Fruit fly (Drosophila melanogaster) whole organism, larva: ENCODE results near the gene AnxB11.

Experiments used
- noc ChIP-seq: fragments of 200-800 bp; sonication (Bioruptor generic); optimal IDR thresholded peaks from 3 replicates; lab custom pipeline; 2019; ENCODE audit warnings: missing biosample characterization, mild to moderate bottlenecking, missing genetic modification characterization, moderate library complexity

The AnxB11 gene

dm6 chrX:16421899-16422412 lies at the start of gene AnxB11:
TSS of gene AnxB11 (minus strand) at chrX:16422265.
- no peak for TF ChIP-seq noc (tag; lab: Kevin White, UChicago)

dm6 chrX:16458551-16458950 lies 36.5 kb upstream of the AnxB11 start:
- TF ChIP-seq noc (tag; lab: Kevin White, UChicago) = no peak

DNA sequence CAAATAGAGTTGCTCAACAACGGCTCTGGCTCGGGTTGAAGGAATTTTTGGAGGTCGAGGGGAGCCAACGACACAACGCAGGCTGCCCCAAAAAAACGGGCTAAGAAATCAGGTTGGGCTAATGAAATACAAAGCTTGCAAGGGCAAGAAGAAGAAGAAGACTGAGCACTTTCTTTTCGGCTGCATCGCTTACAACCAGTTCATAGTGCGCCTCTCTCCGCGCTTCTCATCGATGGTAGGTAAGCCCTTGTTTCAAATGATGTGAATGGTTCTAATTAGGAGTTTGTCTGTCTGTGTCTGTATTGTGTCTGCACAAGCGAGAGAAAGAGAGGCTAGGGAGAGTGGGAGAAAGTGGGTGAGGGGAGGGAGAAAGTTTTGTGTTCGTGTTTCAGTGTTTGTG lies 34.5 kb upstream of the AnxB11 start:
- no peak for TF ChIP-seq noc (tag; lab: Kevin White, UChicago)

- TF ChIP-seq noc (tag; lab: Kevin White, UChicago) = no peak
These were observed 27.3 kb upstream of the AnxB11 start for dm6 chrX:16449316-16449715.

- TF ChIP-seq noc (tag; lab: Kevin White, UChicago) = no peak
These were observed 26.5 kb upstream of the AnxB11 start, which contains the start of the genes CG34015 and eIF4H1 for dm6 chrX:16448252-16449191. TSS of gene CG34015 (minus strand) at chrX:16448302. TSS of gene eIF4H1 (plus strand) at chrX:16448665.

DNA sequence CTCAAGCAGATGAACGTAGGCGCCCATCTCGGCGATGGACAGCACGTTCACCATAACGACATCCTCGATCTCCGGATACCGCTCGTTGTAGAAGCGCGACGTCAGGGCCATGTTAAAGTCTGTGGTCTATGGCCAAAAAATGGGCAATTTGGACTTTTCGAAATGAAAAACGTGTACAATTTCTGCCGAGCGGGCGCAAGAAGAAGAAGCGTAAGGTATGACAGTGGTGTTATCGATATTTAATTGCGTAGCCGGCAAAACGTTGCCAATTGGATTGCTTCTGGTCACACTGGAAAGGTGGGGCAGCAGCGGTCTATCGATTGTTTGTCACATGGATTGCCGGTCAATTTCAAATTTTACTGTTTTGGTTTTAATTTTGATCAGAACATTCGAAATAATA lies 24.7 kb upstream of the AnxB11 start, which contains the start of gene eIF2alpha:
TSS of gene eIF2alpha (minus strand) at position 225 of the 400 bp plus-strand sequence.
- TF ChIP-seq noc (tag; lab: Kevin White, UChicago) = no peak

DNA sequence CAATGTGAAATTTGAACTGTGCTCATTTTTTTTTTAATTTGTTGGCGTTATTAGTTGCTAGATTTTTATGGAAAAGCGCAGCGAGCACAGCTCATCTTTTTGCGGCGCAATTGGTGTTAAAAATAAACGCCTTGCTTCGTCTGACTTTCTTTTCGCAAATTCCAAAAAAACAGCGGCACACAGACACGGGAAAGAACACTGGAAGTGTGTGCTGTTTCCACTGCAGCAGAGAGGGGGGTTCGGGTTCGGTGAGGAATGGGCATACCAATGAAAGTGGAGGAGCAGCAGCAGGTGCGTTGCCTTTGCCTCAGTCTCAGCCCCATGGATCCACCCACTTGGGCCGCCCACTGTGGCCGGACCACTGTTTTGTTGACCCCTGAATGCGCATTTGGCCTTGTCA lies 20.3 kb upstream of the AnxB11 start:
- no peak for TF ChIP-seq noc (tag; lab: Kevin White, UChicago)

DNA sequence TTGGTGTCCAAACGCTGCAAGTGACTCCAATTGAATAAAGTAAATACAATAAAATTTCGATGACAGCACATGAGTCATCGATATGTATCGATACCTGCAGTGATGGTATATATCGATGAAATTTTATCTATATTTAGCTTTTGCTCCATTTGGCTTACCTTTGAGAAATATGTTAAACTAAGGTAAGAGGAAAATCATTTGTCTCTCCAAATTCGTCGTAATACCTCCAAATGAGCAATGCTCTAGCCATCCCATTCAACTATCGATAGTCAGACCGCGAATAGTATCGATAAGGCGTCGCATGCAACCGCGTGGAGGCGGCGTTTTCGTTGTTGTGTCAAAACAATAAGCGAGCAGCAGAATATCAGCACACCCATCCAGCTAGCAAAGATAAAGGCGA lies 19.2 kb upstream of the AnxB11 start, which contains the start of the genes Cdc50 and rngo:
TSS of gene Cdc50 (minus strand) at position 52 of the 400 bp plus-strand sequence.
TSS of gene rngo (plus strand) at position 189 of the 400 bp plus-strand sequence.
- TF ChIP-seq noc (tag; lab: Kevin White, UChicago) = peak; percentile 39

DNA sequence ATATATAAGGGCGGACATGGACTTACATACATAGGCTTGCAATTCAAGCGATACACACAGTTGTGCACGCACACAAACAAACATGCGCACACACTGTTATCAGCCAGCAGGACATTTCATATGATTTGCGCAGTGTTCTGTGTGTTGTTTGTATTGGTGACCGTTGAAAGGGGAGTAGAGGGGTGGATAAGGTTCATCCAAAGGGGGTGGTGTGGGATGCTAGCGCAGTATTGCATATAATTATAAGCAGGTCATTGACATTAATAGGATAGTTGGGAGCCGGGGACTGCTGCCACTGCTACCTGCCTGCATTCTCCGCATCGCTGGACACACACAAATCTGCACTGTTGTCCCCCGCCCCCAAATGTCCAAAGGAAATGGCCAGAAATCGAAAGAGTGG lies 6.4 kb upstream of the AnxB11 start:
- TF ChIP-seq noc (tag; lab: Kevin White, UChicago) = no peak

DNA sequence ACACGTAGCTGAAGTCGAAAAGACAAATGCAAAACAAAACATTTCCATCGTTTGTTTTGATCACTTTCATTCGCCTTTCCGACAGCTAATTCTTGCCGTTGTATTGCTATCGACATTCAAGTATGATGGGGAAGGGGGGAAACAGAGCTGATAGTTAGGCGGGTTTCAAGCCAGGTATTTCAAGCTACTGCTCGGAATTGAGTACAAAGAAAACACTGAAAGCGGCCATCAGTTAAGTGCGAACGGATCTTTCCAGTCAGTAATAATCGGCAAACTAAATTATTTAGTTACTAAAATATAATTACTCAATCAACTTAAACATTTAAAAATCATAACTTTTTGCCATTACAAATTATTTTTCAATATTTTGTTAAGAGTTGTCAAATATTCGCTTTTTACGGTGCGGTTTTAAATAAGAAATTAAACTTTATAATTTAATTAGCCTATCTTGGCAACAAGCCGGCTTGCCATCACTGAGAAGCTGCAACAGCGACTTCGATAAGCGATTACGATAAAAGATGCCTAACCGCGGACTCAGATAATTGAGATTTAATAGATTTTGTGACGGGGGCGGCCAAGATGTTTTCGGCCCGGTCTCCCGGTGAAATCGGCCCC lies 5.8 kb upstream of the AnxB11 start:
- no peak for TF ChIP-seq noc (tag; lab: Kevin White, UChicago)

- no peak for TF ChIP-seq noc (tag; lab: Kevin White, UChicago)
These were observed 4.5 kb upstream of the AnxB11 start for dm6 chrX:16426478-16427052.

- TF ChIP-seq noc (tag; lab: Kevin White, UChicago) = no peak
These were observed 3.1 kb upstream of the AnxB11 start for dm6 chrX:16425145-16425544.

DNA sequence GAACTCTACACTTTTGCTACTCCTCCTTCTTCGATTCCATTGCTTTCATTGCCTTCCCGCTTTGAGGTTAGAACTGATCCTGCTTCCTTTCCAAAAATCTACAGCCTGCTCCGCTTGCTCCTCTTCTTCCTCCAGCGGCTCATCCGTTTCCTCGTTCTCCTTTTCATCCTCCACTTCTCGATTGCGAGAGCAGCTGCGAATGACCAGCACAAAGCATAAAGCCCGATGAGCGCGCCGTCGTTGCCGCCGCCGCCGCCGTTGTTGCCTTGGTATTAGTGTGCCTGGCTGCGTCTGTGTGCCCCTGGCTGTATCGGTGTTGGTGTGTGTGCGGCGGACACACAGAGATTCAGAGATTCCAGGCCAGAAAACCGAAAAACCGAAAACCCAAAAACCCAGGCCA lies 2.2 kb upstream of the AnxB11 start:
- TF ChIP-seq noc (tag; lab: Kevin White, UChicago) = no peak

- TF ChIP-seq noc (tag; lab: Kevin White, UChicago) = no peak
These were observed 1.1 kb upstream of the AnxB11 start for dm6 chrX:16423125-16423509.

DNA sequence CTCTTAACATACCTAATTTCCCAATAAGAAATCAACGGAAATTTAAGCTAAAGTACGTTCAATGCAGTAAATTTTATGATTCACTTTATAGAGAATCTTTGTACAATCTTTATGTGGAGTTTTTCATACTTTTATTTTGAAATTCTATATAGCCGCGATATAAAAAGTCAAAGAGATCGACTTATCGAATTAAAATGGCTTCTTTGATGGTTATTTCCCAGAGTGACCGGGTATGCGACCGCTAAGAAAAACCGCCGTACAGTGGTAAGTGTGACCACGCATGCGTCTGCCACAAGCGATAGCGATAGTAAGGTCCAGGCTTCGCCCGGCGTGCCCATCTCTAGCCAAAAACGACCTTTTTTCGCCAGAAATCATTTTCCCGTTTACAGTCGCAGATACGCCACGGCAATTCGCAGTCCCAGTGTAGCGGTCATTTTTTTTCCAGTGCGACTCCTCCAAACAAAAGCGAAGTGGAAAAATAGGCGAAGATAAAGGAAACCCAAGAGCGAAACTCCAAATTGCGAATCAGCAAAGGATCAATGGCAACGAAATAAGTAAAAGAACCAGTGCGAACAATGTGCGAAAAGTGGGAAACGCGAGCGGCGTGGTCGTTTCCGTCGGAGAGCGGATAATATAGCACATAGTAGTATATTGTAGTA lies 530 bp upstream of the AnxB11 start, which contains the start of gene hang:
TSS of gene hang (plus strand) at position 366 of the 659 bp plus-strand sequence.
- peak; percentile 53 for TF ChIP-seq noc (tag; lab: Kevin White, UChicago)
